Fruit fly (Drosophila melanogaster) whole organism, embryonic: Measurements from ENCODE around the gene Pdfr.

Experiments
- CG1024 ChIP-seq: fragments of 200-800 bp; sonication (Bioruptor generic); IDR thresholded peaks from 2 replicates; pipeline ENCODE4 v1.3.6; 2022; ENCODE audit warnings: missing biosample characterization, missing genetic modification characterization
- CG11456 ChIP-seq: fragments of 200-800 bp; sonication (Bioruptor generic); IDR thresholded peaks from 3 replicates; pipeline ENCODE4 v1.3.6; 2022; ENCODE audit warnings: missing biosample characterization, missing genetic modification characterization
- CG12219 ChIP-seq: fragments of 200-800 bp; sonication (Bioruptor generic); optimal IDR thresholded peaks from 3 replicates; lab custom pipeline; 2018; ENCODE audit warnings: missing biosample characterization, mild to moderate bottlenecking, missing genetic modification characterization
- CG13624 ChIP-seq: fragments of 200-800 bp; sonication (Bioruptor generic); optimal IDR thresholded peaks from 2 replicates; lab custom pipeline; 2016; ENCODE audit warnings: missing biosample characterization, missing genetic modification characterization
- CG15514 ChIP-seq: fragments of 200-800 bp; sonication (Bioruptor generic); optimal IDR thresholded peaks from 3 replicates; lab custom pipeline; 2017; ENCODE audit warnings: missing biosample characterization, missing genetic modification characterization, mild to moderate bottlenecking, moderate library complexity, missing genetic modification reagents
- CG15601 ChIP-seq: fragments of 200-800 bp; sonication (Bioruptor generic); optimal IDR thresholded peaks from 3 replicates; lab custom pipeline; 2019; ENCODE audit warnings: missing biosample characterization, mild to moderate bottlenecking, missing genetic modification characterization, moderate library complexity
- CG1647 ChIP-seq: fragments of 200-800 bp; sonication (Bioruptor generic); optimal IDR thresholded peaks from 3 replicates; lab custom pipeline; 2016; ENCODE audit warnings: missing biosample characterization, missing genetic modification characterization
- CG17802 ChIP-seq: fragments of 200-800 bp; sonication (Bioruptor generic); optimal IDR thresholded peaks from 2 replicates; lab custom pipeline; 2018; ENCODE audit warnings: missing biosample characterization, mild to moderate bottlenecking, missing genetic modification characterization, moderate library complexity
- CG17829 ChIP-seq: fragments of 200-800 bp; optimal IDR thresholded peaks from 2 replicates; lab custom pipeline; 2019; ENCODE audit warnings: missing biosample characterization, mild to moderate bottlenecking, missing genetic modification characterization, moderate library complexity
- CG2116 ChIP-seq: fragments of 200-800 bp; sonication (Bioruptor generic); optimal IDR thresholded peaks from 3 replicates; lab custom pipeline; 2018; ENCODE audit warnings: missing biosample characterization, mild to moderate bottlenecking, missing genetic modification characterization
- CG33557 ChIP-seq: fragments of 200-800 bp; sonication (Bioruptor generic); optimal IDR thresholded peaks from 2 replicates; lab custom pipeline; 2019; ENCODE audit warnings: missing biosample characterization, mild to moderate bottlenecking, missing genetic modification characterization, moderate library complexity
- CG4854 ChIP-seq: fragments of 200-800 bp; sonication (Bioruptor generic); optimal IDR thresholded peaks from 2 replicates; lab custom pipeline; 2016; ENCODE audit warnings: missing biosample characterization, missing genetic modification characterization, inconsistent platforms
- CG7839 ChIP-seq: fragments of 200-800 bp; sonication (Bioruptor generic); optimal IDR thresholded peaks from 3 replicates; lab custom pipeline; 2018; ENCODE audit warnings: missing biosample characterization, mild to moderate bottlenecking, missing genetic modification characterization, moderate library complexity
- CG7928 ChIP-seq: fragments of 200-800 bp; sonication (Bioruptor generic); optimal IDR thresholded peaks from 2 replicates; lab custom pipeline; 2017; ENCODE audit warnings: missing biosample characterization, mild to moderate bottlenecking, missing genetic modification characterization
- CG8359 ChIP-seq: fragments of 200-800 bp; sonication (Bioruptor generic); optimal IDR thresholded peaks from 2 replicates; lab custom pipeline; 2017; ENCODE audit warnings: missing biosample characterization, mild to moderate bottlenecking, missing genetic modification characterization, borderline replicate concordance
- CG9727 ChIP-seq: fragments of 200-800 bp; sonication (Bioruptor generic); optimal IDR thresholded peaks from 3 replicates; lab custom pipeline; 2017; ENCODE audit warnings: missing biosample characterization, mild to moderate bottlenecking, missing genetic modification characterization
- CG9932 ChIP-seq: fragments of 200-800 bp; sonication (Bioruptor generic); IDR thresholded peaks from 2 replicates; pipeline ENCODE4 v1.3.6; 2022; ENCODE audit warnings: missing biosample characterization, missing genetic modification characterization
- D ChIP-seq, 2 experiments: fragments of 200-800 bp in 1 of 2; fragments of >200 bp in 1 of 2; sonication (Bioruptor generic) in 1 of 2; optimal IDR thresholded peaks; 2 replicates in 1 of 2; 3 replicates in 1 of 2; lab custom pipeline; 2017; ENCODE audit warnings: mild to moderate bottlenecking in 1 of 2, missing biosample characterization in 1 of 2, missing genetic modification characterization in 1 of 2, missing genetic modification reagents in 1 of 2
- Dll ChIP-seq: fragments of 200-800 bp; sonication (Bioruptor generic); IDR thresholded peaks from 4 replicates; pipeline ENCODE4 v1.3.6; 2022; ENCODE audit warnings: missing biosample characterization, missing genetic modification characterization; ENCODE audit not compliant: partially characterized antibody
- GATAe ChIP-seq: fragments of 200-800 bp; sonication (Bioruptor generic); conservative IDR thresholded peaks from 2 replicates; pipeline ENCODE4 v1.3.6; 2022; ENCODE audit warnings: missing biosample characterization, missing genetic modification characterization
- HLH4C ChIP-seq: fragments of 200-800 bp; sonication (Bioruptor generic); IDR thresholded peaks from 3 replicates; pipeline ENCODE4 v1.3.6; 2022; ENCODE audit warnings: missing biosample characterization, missing genetic modification characterization; ENCODE audit not compliant: partially characterized antibody
- Meics ChIP-seq: fragments of 200-800 bp; sonication (Bioruptor generic); optimal IDR thresholded peaks from 2 replicates; lab custom pipeline; 2017; ENCODE audit warnings: missing biosample characterization, mild to moderate bottlenecking, missing genetic modification characterization
- Oli ChIP-seq: fragments of 200-800 bp; sonication (Bioruptor generic); optimal IDR thresholded peaks from 2 replicates; lab custom pipeline; 2018; ENCODE audit warnings: missing biosample characterization, mild to moderate bottlenecking, missing genetic modification characterization, moderate library complexity
- Pdp1 ChIP-seq, 2 experiments: fragments of 200-800 bp; sonication (Bioruptor generic); optimal IDR thresholded peaks; 3 replicates each; lab custom pipeline; 2016; ENCODE audit warnings: missing biosample characterization in 2 of 2, missing genetic modification characterization in 2 of 2, mild to moderate bottlenecking in 1 of 2, moderate library complexity in 1 of 2
- Ptx1 ChIP-seq: fragments of 200-800 bp; sonication (Bioruptor generic); IDR thresholded peaks from 2 replicates; pipeline ENCODE4 v1.3.6; 2022; ENCODE audit warnings: missing biosample characterization, missing genetic modification characterization
- TFAM ChIP-seq: fragments of 200-800 bp; sonication (Bioruptor generic); optimal IDR thresholded peaks from 2 replicates; lab custom pipeline; 2017; ENCODE audit warnings: missing biosample characterization, missing genetic modification characterization, inconsistent platforms
- Usf ChIP-seq: fragments of 200-800 bp; sonication (Bioruptor generic); optimal IDR thresholded peaks from 2 replicates; lab custom pipeline; 2017; ENCODE audit warnings: missing genotype, missing biosample characterization, missing genetic modification characterization
- btn ChIP-seq: fragments of 200-800 bp; sonication (Bioruptor generic); optimal IDR thresholded peaks from 2 replicates; lab custom pipeline; 2016; ENCODE audit warnings: missing biosample characterization, missing genetic modification characterization
- caup ChIP-seq: fragments of 200-800 bp; sonication (Bioruptor generic); optimal IDR thresholded peaks from 3 replicates; lab custom pipeline; 2017; ENCODE audit warnings: missing biosample characterization, mild to moderate bottlenecking, missing genetic modification characterization, moderate library complexity; ENCODE audit not compliant: severe bottlenecking
- chif ChIP-seq, 2 experiments: fragments of 200-800 bp; sonication (Bioruptor generic); optimal IDR thresholded peaks; 3 replicates each; lab custom pipeline; 2016; ENCODE audit warnings: missing biosample characterization in 2 of 2, missing genetic modification characterization in 2 of 2
- da ChIP-seq: fragments of 200-800 bp; sonication (Bioruptor generic); optimal IDR thresholded peaks from 2 replicates; lab custom pipeline; 2016; ENCODE audit warnings: missing biosample characterization, missing genetic modification characterization
- en ChIP-seq: fragments of 200-800 bp; sonication (Bioruptor generic); optimal IDR thresholded peaks from 2 replicates; lab custom pipeline; 2016; ENCODE audit warnings: missing biosample characterization, missing genetic modification characterization
- exex ChIP-seq: fragments of 200-800 bp; sonication (Bioruptor generic); optimal IDR thresholded peaks from 4 replicates; lab custom pipeline; 2018; ENCODE audit warnings: missing biosample characterization, mild to moderate bottlenecking, missing genetic modification characterization, moderate library complexity
- gfzf ChIP-seq: fragments of 200-800 bp; sonication (Bioruptor generic); optimal IDR thresholded peaks from 2 replicates; lab custom pipeline; 2016; ENCODE audit warnings: missing biosample characterization, mild to moderate bottlenecking, missing genetic modification characterization, moderate library complexity
- gsb ChIP-seq: fragments of 200-800 bp; sonication (Bioruptor generic); IDR thresholded peaks from 2 replicates; pipeline ENCODE4 v1.3.6; 2022; ENCODE audit warnings: missing biosample characterization, missing genetic modification characterization
- gt ChIP-seq: fragments of 200-800 bp; sonication (Bioruptor generic); IDR thresholded peaks from 2 replicates; pipeline ENCODE4 v1.3.6; 2022; ENCODE audit warnings: missing biosample characterization, missing genetic modification characterization
- mirr ChIP-seq: fragments of 200-800 bp; sonication (Bioruptor generic); optimal IDR thresholded peaks from 3 replicates; lab custom pipeline; 2018; ENCODE audit warnings: missing biosample characterization, mild to moderate bottlenecking, missing genetic modification characterization
- nerfin-1 ChIP-seq: fragments of 200-800 bp; sonication (Bioruptor generic); optimal IDR thresholded peaks from 3 replicates; lab custom pipeline; 2019; ENCODE audit warnings: missing biosample characterization, mild to moderate bottlenecking, missing genetic modification characterization, moderate library complexity
- onecut ChIP-seq: fragments of 200-800 bp; sonication (Bioruptor generic); IDR thresholded peaks from 2 replicates; pipeline ENCODE4 v1.3.6; 2022; ENCODE audit warnings: missing biosample characterization, missing genetic modification characterization
- pb ChIP-seq: fragments of 200-800 bp; sonication (Bioruptor generic); optimal IDR thresholded peaks from 3 replicates; lab custom pipeline; 2016; ENCODE audit warnings: missing biosample characterization, missing genetic modification characterization
- pfk ChIP-seq: fragments of 200-800 bp; sonication (Bioruptor generic); optimal IDR thresholded peaks from 2 replicates; lab custom pipeline; 2018; ENCODE audit warnings: missing biosample characterization, mild to moderate bottlenecking, missing genetic modification characterization, moderate library complexity
- pita ChIP-seq: fragments of 200-800 bp; sonication (Bioruptor generic); optimal IDR thresholded peaks from 2 replicates; lab custom pipeline; 2017; ENCODE audit warnings: missing biosample characterization, mild to moderate bottlenecking, missing genetic modification characterization
- sna ChIP-seq: fragments of 200-800 bp; sonication (Bioruptor generic); IDR thresholded peaks from 2 replicates; pipeline ENCODE4 v1.3.6; 2022; ENCODE audit warnings: missing biosample characterization, missing genetic modification characterization; ENCODE audit not compliant: partially characterized antibody
- tgo ChIP-seq: fragments of 200-800 bp; sonication (Bioruptor generic); IDR thresholded peaks from 3 replicates; pipeline ENCODE4 v1.3.6; 2022; ENCODE audit warnings: missing biosample characterization, missing genetic modification characterization
- tll ChIP-seq, 2 experiments: fragments of 200-800 bp in 1 of 2; fragments of >200 bp in 1 of 2; sonication (Bioruptor generic) in 1 of 2; optimal IDR thresholded peaks; 2 replicates each; lab custom pipeline; 2017 to 2019; ENCODE audit warnings: missing biosample characterization in 2 of 2, missing genetic modification characterization in 2 of 2, mild to moderate bottlenecking in 1 of 2, moderate library complexity in 1 of 2
- trem ChIP-seq: fragments of 200-800 bp; optimal IDR thresholded peaks from 3 replicates; lab custom pipeline; 2019; ENCODE audit warnings: missing biosample characterization, mild to moderate bottlenecking, missing genetic modification characterization, moderate library complexity
- twi ChIP-seq: fragments of 200-800 bp; optimal IDR thresholded peaks from 2 replicates; lab custom pipeline; 2019; ENCODE audit warnings: missing biosample characterization, mild to moderate bottlenecking, missing genetic modification characterization, moderate library complexity

Gene Pdfr

DNA sequence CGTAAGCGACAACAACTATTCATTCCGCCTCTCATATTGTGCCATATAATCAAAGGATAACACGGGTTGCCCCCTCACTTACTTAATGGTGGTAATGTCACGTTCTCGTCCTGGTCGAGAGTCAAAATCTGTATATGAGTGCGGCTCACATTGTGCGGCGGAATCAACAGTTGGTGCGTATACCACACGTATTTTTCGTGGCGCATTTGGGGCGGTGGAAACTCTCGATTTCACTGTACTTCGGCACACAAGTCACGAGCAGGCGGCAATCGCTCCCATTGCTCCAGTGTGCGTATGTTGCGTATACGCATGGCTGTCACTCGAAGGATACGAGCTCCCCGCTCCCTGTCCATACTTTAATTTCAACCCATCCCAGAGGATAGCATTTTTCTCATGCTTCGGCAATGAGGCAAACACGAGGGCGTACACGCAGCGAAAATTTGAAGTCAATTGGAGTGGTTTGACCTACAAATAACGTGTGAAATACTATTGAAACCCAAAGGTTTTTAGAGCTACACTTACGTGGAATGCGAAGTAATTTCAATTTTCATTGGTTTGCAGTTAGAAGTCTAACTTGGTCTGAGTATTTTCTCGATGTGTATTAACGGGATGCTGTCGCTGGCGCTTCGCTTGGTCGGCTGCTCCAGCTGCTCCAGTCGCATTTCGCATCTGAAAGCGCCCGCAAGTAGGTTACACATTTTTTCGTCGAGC is 29.9 kb downstream of the Pdfr start:
- TF ChIP-seq gfzf (no peak), CG17829 (peak; percentile 1), Meics (peak; percentile 87), CG9932 (GFP tag; lab: Robert Waterston, UW) (peak; percentile 81), twi (tag; lab: Kevin White, UChicago) (no peak), en (peak; percentile 68), caup (GFP tag; lab: Kevin White, UChicago) (peak; percentile 88), CG1024 (GFP tag; lab: Robert Waterston, UW) (peak; percentile 48; the same call in 1 of the 2 replicates), Usf (GFP tag; lab: Kevin White, UChicago) (peak; percentile 1), CG9727 (GFP tag; lab: Kevin White, UChicago) (peak; percentile 77), btn (GFP tag; lab: Kevin White, UChicago) (peak; percentile 38), CG17802 (tag; lab: Kevin White, UChicago) (no peak), chif (GFP tag; optimal IDR thresholded peaks at IDR 0.05; lab: Kevin White, UChicago) (peak; percentile 61 to 70), CG15601 (tag; lab: Kevin White, UChicago) (no peak), CG7928 (GFP tag; lab: Kevin White, UChicago) (peak; percentile 8), CG7839 (tag; lab: Kevin White, UChicago) (peak; percentile 80), Pdp1 (GFP tag; optimal IDR thresholded peaks at IDR 0.05; lab: Kevin White, UChicago) (peak; percentile 68 to 75), tgo (GFP tag; lab: Robert Waterston, UW) (peak; percentile 78), trem (tag; lab: Kevin White, UChicago) (no peak), sna (GFP tag; lab: Robert Waterston, UW) (no peak), Dll (GFP tag; lab: Robert Waterston, UW) (no peak), CG8359 (no peak), CG2116 (peak; percentile 12), onecut (peak; percentile 64), CG33557 (GFP tag; lab: Kevin White, UChicago) (no peak), exex (tag; lab: Kevin White, UChicago) (peak; percentile 32), CG1647 (peak; percentile 65), TFAM (GFP tag; lab: Kevin White, UChicago) (no peak), nerfin-1 (tag; lab: Kevin White, UChicago) (no peak), gt (no peak), pita (GFP tag; lab: Kevin White, UChicago) (no peak), CG12219 (peak; percentile 59), CG15514 (peak; percentile 79), gsb (GFP tag; lab: Robert Waterston, UW) (0 out of 2 replicates have a peak, but pooled peaks have one; percentile 41), CG13624 (GFP tag; lab: Kevin White, UChicago) (peak; percentile 81), mirr (no peak), GATAe (GFP tag; lab: Robert Waterston, UW) (peak; percentile 42; the same call in 1 of the 2 replicates), CG11456 (GFP tag; lab: Robert Waterston, UW) (peak; percentile 79), HLH4C (no peak), pfk (GFP tag; lab: Kevin White, UChicago) (no peak), D (optimal IDR thresholded peaks at IDR 0.05; lab: Kevin White, UChicago) (no peak), D (GFP tag; optimal IDR thresholded peaks at IDR 0.05; lab: Kevin White, UChicago) (peak; percentile 14), Ptx1 (peak; percentile 83), Oli (tag; lab: Kevin White, UChicago) (peak; percentile 72), pb (GFP tag; lab: Kevin White, UChicago) (peak; percentile 67), tll (GFP tag; optimal IDR thresholded peaks at IDR 0.05; lab: Kevin White, UChicago) (no peak), da (GFP tag; lab: Kevin White, UChicago) (no peak), CG4854 (GFP tag; lab: Kevin White, UChicago) (peak; percentile 55)
